Fruit fly (Drosophila melanogaster) S2 (cell line): ENCODE results near the gene CG33695.

Experiments used
- CG8478 ChIP-seq: fragments of >200 bp; optimal IDR thresholded peaks from 2 replicates; lab custom pipeline; 2018
- CTCF ChIP-seq, 2 experiments: fragments of >200 bp; optimal IDR thresholded peaks; 2 replicates each; lab custom pipeline; 2018

The CG33695 gene

DNA sequence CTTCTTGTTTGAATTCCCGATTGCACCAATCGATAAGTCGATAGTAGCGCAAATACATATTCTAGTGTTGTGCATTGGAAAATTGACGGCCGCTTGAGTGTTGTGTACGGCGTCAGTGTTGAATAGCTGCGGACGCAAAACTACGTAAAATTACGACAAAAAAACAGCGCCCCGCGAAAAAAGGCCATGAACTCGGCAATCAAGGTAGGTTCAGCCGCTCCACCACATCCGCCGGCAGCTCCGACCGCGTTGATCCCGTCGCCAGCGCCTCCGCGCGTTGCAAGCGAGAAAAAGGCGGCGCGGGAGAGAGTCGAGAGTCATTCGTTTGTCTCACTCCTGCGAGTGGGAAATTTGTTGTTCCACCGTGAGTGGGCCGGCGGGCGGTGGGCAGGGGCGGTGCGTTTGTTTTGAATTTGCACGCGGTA, at the start of gene CG33695:
TSS of gene CG33695 (plus strand) at position 95 of the 425 bp plus-strand sequence.
- TF ChIP-seq CG8478 (no peak), CTCF (optimal IDR thresholded peaks at IDR 0.05; lab: Kevin White, UChicago) (peak; percentile 3 to 27)

DNA sequence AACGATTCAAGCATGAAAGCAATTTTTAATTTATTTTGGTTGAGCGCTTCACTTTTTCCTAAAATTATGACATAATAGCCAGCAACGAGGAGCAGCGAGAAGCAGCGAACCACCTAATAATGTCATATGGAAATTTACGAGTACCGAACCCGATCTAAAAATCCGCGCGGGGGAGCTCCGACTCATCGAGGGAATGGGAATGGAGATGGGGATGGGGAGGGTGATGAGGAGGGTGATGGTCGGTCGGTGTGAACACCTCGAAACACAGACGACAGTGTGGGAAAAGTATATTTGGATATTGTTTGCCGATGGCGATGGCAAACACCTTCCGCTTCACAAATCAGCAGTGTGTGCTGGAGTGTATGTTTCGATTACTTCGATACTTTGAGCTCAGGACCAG, 49.8 kb upstream of the CG33695 start:
- TF ChIP-seq CTCF (optimal IDR thresholded peaks at IDR 0.05; lab: Kevin White, UChicago), result no peak
- TF ChIP-seq CG8478, result no peak

DNA sequence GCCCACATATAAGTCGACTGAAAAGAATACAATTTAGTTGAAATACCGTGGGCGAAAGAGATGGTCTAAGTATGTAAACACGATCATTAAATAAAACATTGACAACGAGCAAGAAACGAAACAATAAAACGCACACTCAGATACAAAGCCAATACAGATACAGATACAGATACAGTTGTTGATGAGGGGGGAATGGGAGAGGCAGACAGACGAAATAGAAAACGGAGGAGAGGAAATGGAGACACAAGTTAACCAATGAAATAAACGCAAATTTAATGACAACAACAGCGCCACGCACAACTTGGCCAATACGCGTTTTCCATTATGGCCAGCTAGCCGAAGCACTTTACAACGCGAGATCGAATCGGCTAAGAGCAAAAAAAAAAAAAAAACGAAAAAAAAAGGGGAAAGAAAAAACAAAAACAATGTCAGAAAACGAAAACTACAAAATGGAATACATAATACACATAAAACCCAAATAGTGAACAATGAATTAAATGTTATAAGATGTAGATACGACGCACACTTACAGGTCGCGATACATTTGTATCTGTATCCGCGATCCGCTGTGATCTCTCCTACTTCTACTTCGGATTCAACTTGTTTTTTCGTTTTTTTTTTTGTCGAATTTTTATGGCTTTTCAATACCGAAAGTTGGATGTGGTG, 48.8 kb upstream of the CG33695 start:
- TF ChIP-seq CG8478 (no peak), CTCF (optimal IDR thresholded peaks at IDR 0.05; lab: Kevin White, UChicago) (no peak)

DNA sequence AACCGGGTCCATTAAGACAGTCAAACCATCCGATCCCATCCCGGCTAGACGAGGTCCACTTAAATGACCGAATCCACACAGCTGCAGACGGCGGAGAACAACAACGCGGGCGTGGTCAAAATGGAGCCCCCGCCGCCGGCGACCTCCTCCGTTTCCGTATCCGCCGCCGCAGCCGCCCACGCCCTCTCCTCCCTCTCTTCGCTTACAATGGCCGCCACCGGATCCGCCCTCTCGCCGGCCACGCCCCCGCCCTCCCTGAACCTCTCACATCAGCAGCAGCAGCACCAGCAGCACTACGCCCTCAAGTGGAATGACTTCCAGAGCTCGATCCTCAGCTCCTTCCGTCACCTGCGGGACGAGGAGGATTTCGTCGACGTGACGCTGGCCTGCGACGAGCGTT, 42.3 kb upstream of the CG33695 start:
- TF ChIP-seq CTCF (optimal IDR thresholded peaks at IDR 0.05; lab: Kevin White, UChicago) (no peak), CG8478 (no peak)

DNA sequence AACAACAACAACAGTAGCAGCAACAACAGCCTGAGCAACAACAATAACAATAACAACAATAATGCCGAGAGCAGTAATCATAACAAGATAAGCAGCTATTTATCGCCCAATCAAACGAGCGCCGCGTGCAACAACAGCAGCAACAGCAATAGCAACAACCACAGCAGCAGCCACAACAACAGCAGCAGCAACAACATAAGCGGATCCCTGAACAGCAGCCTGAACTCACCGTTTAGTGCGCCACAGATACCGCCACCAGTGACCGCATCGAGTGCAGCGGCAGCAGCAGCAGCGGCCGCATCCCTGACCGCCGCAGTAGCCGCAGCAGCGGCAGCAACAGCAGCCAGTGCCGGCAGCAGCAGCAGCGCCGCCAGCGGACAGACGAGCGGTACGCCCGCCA, 41.5 kb upstream of the CG33695 start:
- TF ChIP-seq CG8478, result no peak
- no peak for TF ChIP-seq CTCF (optimal IDR thresholded peaks at IDR 0.05; lab: Kevin White, UChicago)

DNA sequence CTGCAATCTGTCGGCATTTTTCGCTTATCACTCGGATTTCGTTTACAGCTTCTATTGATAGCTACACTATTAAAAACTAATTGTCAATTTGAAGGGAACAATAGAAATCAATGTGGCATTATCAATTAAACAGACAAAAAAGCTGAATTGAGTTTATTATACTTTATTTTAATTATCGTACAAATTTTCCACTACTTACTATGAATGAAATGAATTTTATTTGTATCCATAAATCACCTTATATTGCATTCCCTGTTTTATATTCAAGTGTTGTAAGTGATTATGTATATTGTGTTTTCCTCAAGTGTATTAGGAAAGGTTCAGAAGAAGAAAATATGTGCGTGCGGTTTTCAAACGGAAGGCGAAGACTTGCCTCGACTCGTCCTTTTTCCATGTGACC, 33.9 kb upstream of the CG33695 start:
- TF ChIP-seq CG8478 (no peak), CTCF (optimal IDR thresholded peaks at IDR 0.05; lab: Kevin White, UChicago) (no peak)

DNA sequence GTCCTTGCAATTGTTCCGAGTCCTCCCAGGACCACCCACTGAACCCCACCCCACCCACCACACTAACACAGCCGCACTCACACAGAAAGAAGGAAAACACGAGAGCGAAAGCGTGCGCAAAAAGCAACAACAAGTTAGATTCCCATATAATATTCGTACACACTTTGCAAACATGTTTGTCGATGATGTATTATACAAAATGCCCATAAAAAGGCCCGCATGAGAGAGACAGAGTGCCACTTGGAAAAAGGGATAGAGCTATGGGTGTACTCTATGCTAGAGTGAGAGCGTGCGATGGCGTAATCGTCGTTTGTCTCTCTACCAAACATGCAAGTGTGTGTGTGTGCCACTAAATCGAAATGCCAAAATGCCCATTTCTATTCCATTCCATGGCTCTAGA, 30.1 kb upstream of the CG33695 start:
- TF ChIP-seq CG8478, result no peak
- TF ChIP-seq CTCF (optimal IDR thresholded peaks at IDR 0.05; lab: Kevin White, UChicago), result no peak

DNA sequence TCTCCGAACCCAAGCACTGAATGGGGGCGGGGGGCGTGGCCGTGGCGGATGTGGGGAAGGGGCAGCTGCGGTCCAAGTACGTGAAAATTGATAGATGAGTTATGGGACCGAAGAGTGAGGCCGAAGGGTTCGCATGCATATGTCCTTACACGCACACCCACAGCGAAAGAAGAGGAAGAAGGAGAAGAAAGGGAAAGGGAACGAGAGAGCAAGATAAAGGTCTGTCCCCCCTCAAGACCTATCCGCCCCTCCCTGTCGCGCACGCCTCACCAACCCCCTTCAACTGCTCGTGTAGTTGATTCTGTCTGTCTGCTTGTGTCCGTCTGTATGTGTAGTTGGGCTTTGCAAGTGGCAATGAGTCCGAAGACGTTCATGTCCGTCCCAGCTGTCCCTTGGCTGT, 28.4 kb upstream of the CG33695 start:
- no peak for TF ChIP-seq CTCF (optimal IDR thresholded peaks at IDR 0.05; lab: Kevin White, UChicago)
- no peak for TF ChIP-seq CG8478

DNA sequence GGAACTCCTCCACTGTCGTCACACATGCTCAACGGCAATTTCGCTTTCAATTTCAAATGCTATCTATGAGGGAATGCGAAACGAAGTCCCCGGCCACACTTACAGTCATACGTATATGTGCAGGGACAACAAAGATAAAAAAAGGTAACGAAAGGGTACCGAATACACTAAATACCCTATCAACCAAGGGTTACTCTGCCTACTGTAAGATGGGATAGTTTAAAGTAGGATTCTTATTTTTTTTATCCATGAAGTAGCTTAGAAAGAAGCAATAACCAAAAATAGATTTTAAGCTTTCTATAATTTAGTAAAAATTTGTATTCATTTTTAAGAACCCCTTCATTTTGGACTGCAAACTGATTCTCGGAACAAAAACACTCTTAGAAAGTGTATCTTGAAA, 26.6 kb upstream of the CG33695 start:
- TF ChIP-seq CTCF (optimal IDR thresholded peaks at IDR 0.05; lab: Kevin White, UChicago) (no peak), CG8478 (no peak)

DNA sequence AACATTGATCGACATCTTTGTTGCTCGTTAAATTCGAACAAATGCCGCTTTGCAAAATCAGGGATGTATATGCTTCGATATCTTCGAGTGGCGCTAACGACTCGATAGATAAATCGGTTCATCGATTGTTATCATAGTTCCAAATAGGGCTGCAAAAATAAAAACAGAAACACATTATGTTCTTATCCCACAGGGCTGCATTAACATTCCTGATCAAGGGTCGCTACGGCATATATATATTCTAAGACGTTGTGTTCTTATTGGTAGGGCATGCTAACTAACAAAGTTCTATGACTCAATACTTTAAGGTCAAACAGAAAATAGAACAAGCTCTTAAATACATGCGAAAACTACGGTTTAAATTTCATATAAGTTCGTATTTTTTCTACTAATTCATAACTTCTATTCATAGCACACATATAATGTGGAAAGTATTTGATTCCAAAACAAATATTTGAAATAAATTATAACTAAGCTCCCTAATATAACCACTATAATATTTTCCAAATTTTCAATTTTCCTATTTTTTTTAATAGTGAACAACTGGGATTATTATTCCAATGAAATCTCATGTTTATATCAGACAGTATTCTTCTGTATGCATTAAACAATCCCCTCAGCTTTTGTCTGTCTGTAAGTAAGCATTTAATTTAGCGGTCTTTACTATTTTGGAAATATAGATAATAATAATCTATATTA, 8.7 kb upstream of the CG33695 start, which contains the start of gene cmet:
TSS of gene cmet (minus strand) at position 70 of the 699 bp plus-strand sequence.
- TF ChIP-seq CTCF (optimal IDR thresholded peaks at IDR 0.05; lab: Kevin White, UChicago), result peak; percentile 29 to 32
- no peak for TF ChIP-seq CG8478

DNA sequence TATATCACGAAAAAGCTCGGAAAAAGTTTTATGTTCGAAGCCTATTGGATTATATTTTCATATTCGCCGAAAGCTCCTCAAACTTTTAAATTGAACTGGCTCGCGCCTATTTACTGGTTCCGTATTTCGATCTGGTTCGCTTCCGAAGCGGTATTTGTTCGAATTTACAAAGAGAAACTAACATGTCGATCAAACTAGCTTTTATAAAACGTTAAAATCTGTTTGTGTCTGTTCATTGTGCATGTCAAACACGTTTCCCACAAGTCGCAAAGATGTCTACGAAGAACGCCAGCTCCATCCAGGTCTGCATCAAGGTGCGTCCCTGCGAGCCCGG, 8.2 kb upstream of the CG33695 start, which contains the start of gene cana:
TSS of gene cana (plus strand) at position 149 of the 334 bp plus-strand sequence.
- TF ChIP-seq CTCF (optimal IDR thresholded peaks at IDR 0.05; lab: Kevin White, UChicago) (no peak), CG8478 (no peak)

DNA sequence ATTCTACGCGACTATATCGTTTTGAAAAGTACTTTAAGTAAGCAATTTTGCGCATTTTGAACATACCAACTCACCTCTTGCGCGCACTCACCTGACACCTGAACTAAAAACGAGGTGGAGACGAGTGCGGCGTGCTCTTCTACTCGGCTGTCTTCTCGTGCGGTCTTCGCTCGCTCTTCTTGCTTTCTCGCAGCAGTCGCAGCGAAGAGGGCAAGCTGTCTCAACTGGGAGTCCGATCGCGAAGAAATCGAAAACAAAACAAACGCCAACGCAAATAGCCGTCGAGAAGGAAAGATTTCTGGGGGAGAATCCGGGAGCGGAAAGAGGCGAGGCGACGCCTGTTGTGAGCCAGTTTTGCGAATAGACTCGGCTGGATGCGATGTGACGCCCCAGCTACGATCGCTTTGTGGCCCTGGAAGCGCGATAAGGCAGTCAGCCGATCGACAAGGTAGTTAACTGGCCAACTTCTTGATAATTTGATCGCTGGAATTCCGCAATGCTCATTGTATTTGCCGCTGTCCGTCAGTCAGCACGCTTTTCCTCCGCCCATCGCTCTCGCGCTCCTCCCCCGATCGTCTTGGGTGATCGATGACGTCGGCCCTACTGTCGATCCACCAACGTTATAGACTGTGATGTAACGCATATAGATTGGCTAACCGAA, 6.1 kb upstream of the CG33695 start:
- TF ChIP-seq CTCF (optimal IDR thresholded peaks at IDR 0.05; lab: Kevin White, UChicago) (no peak), CG8478 (no peak)

DNA sequence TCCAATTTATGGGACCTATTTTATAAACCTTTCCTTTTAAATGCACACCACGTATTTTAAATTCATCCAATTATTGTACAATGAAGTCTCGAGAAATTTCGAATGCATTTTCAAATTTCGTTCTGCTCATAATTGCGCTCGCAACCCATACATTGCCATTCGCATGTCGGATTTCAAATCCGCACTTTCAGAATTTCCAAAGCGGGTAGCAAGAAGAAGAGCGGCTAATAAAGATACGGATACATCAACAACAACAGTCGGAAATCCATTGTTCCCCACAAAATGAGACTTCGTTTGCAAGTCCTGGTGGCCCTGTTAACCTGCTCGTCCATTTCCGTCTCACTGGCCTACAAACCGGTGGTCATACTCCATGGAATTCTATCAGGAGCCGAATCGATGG, 2.3 kb downstream of the CG33695 start, which contains the start of gene Ppt2:
TSS of gene Ppt2 (plus strand) at position 209 of the 400 bp plus-strand sequence.
- peak in 1 of 2 experiments; percentile 25 for TF ChIP-seq CTCF (optimal IDR thresholded peaks at IDR 0.05; lab: Kevin White, UChicago)
- TF ChIP-seq CG8478, result no peak

DNA sequence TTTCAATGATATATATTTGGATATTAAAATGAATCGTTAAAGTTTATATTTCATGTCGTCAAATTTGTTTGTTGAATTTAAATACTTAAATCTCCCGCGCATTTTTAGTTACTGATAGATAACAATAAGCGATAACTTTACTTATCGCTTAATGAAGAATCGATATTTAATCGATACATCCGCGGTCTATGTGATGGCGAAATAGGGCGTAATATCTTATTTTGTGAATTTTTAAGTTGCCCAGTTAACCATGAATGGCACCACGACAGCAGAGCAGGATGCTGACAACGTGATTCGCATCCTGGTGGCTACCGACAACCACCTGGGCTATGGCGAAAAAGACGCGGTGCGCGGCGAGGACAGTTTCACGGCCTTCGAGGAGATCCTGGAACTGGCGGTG, 4.1 kb downstream of the CG33695 start, which contains the start of gene mre11:
TSS of gene mre11 (plus strand) at position 161 of the 400 bp plus-strand sequence.
- TF ChIP-seq CG8478 (no peak), CTCF (optimal IDR thresholded peaks at IDR 0.05; lab: Kevin White, UChicago) (no peak)

DNA sequence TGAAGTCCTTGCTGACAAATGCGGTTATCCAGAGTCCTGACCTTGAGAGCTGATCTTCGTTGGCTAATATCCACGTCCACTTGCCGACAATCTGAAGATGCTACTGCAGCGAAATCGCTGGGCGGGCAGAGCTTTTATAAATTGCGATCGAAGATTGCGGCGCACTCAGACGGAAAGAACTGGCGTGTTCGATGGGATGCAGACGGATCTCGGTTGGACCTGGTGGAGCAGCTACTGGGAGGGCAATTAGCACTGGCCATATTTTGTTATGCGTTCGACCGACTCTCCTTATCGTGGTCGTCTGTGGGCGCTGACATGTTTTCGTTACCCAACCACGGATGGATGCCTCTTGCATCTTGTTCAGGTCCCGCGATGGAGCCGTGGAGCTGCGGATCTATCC, 7.8 kb downstream of the CG33695 start, which contains the start of gene Osi21:
TSS of gene Osi21 (minus strand) at position 101 of the 400 bp plus-strand sequence.
- TF ChIP-seq CTCF (optimal IDR thresholded peaks at IDR 0.05; lab: Kevin White, UChicago) (no peak), CG8478 (no peak)

DNA sequence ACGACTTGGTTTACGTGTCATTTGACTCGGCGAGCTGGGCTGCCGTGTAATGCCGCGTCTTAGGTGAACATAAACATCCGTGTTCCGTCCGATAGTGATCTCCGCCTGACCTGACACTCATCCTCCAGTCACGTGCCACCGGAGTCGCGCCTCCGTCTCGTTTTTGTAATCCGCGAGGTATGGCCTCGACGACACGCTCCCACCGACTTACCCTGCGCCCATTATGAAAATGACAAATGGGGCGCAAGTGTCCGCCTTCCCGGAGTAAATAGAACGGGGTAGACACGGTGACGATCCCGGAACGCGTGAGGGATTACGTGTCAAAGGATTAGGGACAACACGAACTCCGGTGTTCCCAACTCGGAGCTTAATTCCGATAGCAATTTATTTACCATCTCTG, 17.9 kb downstream of the CG33695 start:
- TF ChIP-seq CTCF (optimal IDR thresholded peaks at IDR 0.05; lab: Kevin White, UChicago), result no peak
- TF ChIP-seq CG8478, result no peak
